Worm (Caenorhabditis elegans): ENCODE results near the gene C05E4.7.

DNA sequence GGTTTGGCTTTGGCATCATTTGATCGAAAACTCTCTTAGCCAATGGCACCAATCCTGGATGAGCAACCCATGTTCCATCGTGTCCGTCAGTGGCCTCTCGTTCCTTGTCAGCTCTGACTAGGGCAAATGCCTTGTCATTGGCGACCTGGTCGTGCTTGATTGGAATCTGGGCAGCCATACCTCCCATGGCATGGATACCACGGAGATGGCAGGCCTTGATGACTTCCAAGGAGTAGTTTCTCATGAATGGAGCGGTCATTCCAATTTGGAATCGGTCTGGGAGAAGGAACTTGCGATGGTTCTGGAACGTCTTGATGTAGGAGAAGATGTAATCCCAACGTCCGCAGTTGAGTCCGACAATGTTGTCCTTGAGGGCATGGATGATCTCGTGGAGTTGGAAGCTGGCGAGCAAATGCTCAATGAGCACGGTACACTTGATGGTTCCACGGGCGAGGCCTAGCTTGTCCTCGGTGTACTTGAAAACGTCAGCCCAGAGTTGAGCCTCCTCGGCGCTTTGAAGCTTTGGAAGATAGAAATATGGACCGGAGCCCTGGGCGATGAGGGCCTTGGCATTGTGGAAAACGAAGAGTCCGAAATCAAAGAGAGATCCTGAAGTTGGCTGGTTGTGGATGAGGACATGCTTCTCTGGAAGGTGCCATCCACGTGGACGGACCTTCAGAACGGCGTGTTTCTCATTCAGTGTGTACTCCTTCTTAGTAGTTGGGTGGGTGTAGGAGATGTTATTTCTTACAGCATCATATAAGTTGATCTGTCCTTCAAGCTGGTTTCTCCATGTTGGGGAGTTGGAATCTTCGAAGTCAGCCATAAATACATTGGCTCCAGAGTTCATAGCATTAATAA lies 16.7 kb upstream of the C05E4.7 start:
- TF ChIP-seq him-1 (tag; optimal IDR thresholded peaks at IDR 0.05) (no peak), W03F9.2 (tag; optimal IDR thresholded peaks at IDR 0.05) (no peak)
